Worm (Caenorhabditis elegans) whole organism, L2 larva: ENCODE measurements around the gene mdt-17.

ENCODE experiments used
- ZK546.5 ChIP-seq: sonication (generic microtip); optimal IDR thresholded peaks from 2 replicates; lab custom pipeline; 2017; ENCODE audit warnings: missing biosample characterization, missing genetic modification characterization
- ztf-1 ChIP-seq: fragments of 200-800 bp; sonication (Bioruptor generic); conservative IDR thresholded peaks from 2 replicates; pipeline ENCODE4 v1.3.6; 2022; ENCODE audit warnings: missing genetic modification characterization, missing compliant biosample characterization

DNA sequence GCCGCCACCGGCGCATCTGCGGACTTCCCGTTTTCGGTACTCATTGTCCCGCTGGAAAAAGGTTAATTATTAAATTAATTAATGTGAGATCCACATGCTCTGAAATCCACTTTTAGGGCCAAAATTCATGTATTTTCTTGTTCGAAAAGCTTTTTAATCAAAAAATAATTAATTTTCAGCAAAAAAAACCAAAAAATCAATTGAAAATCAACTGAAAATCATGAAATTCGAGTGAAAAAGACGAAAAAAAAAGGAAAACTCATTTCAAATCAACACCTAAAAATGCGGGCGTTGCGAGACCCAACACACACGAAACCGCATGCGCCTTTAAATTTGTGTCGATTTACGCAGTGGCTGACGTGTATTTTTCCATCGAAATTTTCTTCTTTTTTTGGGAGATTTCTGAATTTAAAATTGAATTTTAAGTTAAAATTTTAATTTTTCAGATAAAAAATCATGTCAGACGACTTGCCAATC, 2.7 kb upstream of the mdt-17 start, which contains the start of the genes prmt-1 and cdkr-3:
- TF ChIP-seq ZK546.5 (tag; lab: Kevin White, UChicago) (no peak), ztf-1 (no peak)
